Fruit fly (Drosophila melanogaster) whole organism, prepupa: ENCODE results near the gene CG3164.

Source experiments
- Blimp-1 ChIP-seq: fragments of 200-800 bp; sonication (Bioruptor generic); optimal IDR thresholded peaks from 3 replicates; lab custom pipeline; 2017; ENCODE audit warnings: missing biosample characterization, missing genetic modification characterization, mild to moderate bottlenecking, moderate library complexity, missing genetic modification reagents
- CG10631 ChIP-seq: fragments of 200-800 bp; sonication (Bioruptor generic); optimal IDR thresholded peaks from 2 replicates; lab custom pipeline; 2016; ENCODE audit warnings: missing biosample characterization, missing genetic modification characterization
- CG10669 ChIP-seq: fragments of 200-800 bp; sonication (Bioruptor generic); optimal IDR thresholded peaks from 3 replicates; lab custom pipeline; 2018; ENCODE audit warnings: missing biosample characterization, mild to moderate bottlenecking, missing genetic modification characterization, moderate library complexity
- CG11294 ChIP-seq: fragments of 200-800 bp; sonication (Bioruptor generic); IDR thresholded peaks from 2 replicates; pipeline ENCODE4 v1.3.6; 2022; ENCODE audit warnings: missing biosample characterization, missing genetic modification characterization
- CG11762 ChIP-seq: fragments of 200-800 bp; sonication (Bioruptor generic); optimal IDR thresholded peaks from 3 replicates; lab custom pipeline; 2016; ENCODE audit warnings: missing biosample characterization, missing genetic modification characterization; ENCODE audit not compliant: insufficient read depth
- CG11902 ChIP-seq: fragments of 200-800 bp; sonication (Bioruptor generic); optimal IDR thresholded peaks from 3 replicates; lab custom pipeline; 2016; ENCODE audit warnings: missing biosample characterization, missing genetic modification characterization
- CG15336 ChIP-seq: fragments of 200-800 bp; sonication (Bioruptor generic); IDR thresholded peaks from 2 replicates; pipeline ENCODE4 v1.3.6; 2022; ENCODE audit warnings: missing biosample characterization, missing genetic modification characterization
- CG1621 ChIP-seq: fragments of 200-800 bp; sonication (Bioruptor generic); optimal IDR thresholded peaks from 3 replicates; lab custom pipeline; 2018; ENCODE audit warnings: missing biosample characterization, mild to moderate bottlenecking, missing genetic modification characterization
- CG16779 ChIP-seq: fragments of 200-800 bp; sonication (Bioruptor generic); optimal IDR thresholded peaks from 3 replicates; lab custom pipeline; 2017; ENCODE audit warnings: missing biosample characterization, mild to moderate bottlenecking, missing genetic modification characterization
- CG3032 ChIP-seq: fragments of 200-800 bp; optimal IDR thresholded peaks from 2 replicates; lab custom pipeline; 2019; ENCODE audit warnings: missing biosample characterization, mild to moderate bottlenecking, missing genetic modification characterization, moderate library complexity
- CG32006 ChIP-seq: fragments of 200-800 bp; sonication (Bioruptor generic); optimal IDR thresholded peaks from 3 replicates; lab custom pipeline; 2017; ENCODE audit warnings: missing biosample characterization, mild to moderate bottlenecking, missing genetic modification characterization
- CG3919 ChIP-seq: fragments of 200-800 bp; sonication (Bioruptor generic); optimal IDR thresholded peaks from 3 replicates; lab custom pipeline; 2016; ENCODE audit warnings: missing biosample characterization, missing genetic modification characterization
- CG4318 ChIP-seq: fragments of 200-800 bp; sonication (Bioruptor generic); optimal IDR thresholded peaks from 3 replicates; lab custom pipeline; 2017; ENCODE audit warnings: missing biosample characterization, mild to moderate bottlenecking, missing genetic modification characterization
- CG6792 ChIP-seq: fragments of 200-800 bp; sonication (Bioruptor generic); optimal IDR thresholded peaks from 3 replicates; lab custom pipeline; 2016; ENCODE audit warnings: missing biosample characterization, missing genetic modification characterization
- CG6808 ChIP-seq: fragments of 200-800 bp; sonication (Bioruptor generic); optimal IDR thresholded peaks from 3 replicates; lab custom pipeline; 2017; ENCODE audit warnings: missing biosample characterization, missing genetic modification characterization, mild to moderate bottlenecking, moderate library complexity, missing genetic modification reagents
- CG6854 ChIP-seq: fragments of 200-800 bp; sonication (Bioruptor generic); optimal IDR thresholded peaks from 2 replicates; lab custom pipeline; 2017; ENCODE audit warnings: missing biosample characterization, mild to moderate bottlenecking, missing genetic modification characterization
- CG7368 ChIP-seq: fragments of 200-800 bp; sonication (Bioruptor generic); optimal IDR thresholded peaks from 3 replicates; lab custom pipeline; 2016; ENCODE audit warnings: missing biosample characterization, missing genetic modification characterization
- CG8319 ChIP-seq: fragments of 200-800 bp; sonication (Bioruptor generic); optimal IDR thresholded peaks from 3 replicates; lab custom pipeline; 2016; ENCODE audit warnings: missing biosample characterization, missing genetic modification characterization
- Eip75B ChIP-seq: fragments of 200-800 bp; sonication (Bioruptor generic); optimal IDR thresholded peaks from 3 replicates; lab custom pipeline; 2016; ENCODE audit warnings: missing biosample characterization, missing genetic modification characterization
- Eip78C ChIP-seq: fragments of 200-800 bp; sonication (Bioruptor generic); peaks from one replicate; lab custom pipeline; 2016; ENCODE audit warnings: missing biosample characterization, missing genetic modification characterization
- Eip93F ChIP-seq: fragments of 200-800 bp; sonication (Bioruptor generic); optimal IDR thresholded peaks from 2 replicates; lab custom pipeline; 2016; ENCODE audit warnings: missing biosample characterization, mild to moderate bottlenecking, missing genetic modification characterization
- Ets21C ChIP-seq: fragments of 200-800 bp; sonication (Bioruptor generic); optimal IDR thresholded peaks from 3 replicates; lab custom pipeline; 2016; ENCODE audit warnings: missing biosample characterization, missing genetic modification characterization
- Ets96B ChIP-seq: fragments of 200-800 bp; optimal IDR thresholded peaks from 2 replicates; lab custom pipeline; 2019; ENCODE audit warnings: missing biosample characterization, mild to moderate bottlenecking, missing genetic modification characterization, moderate library complexity
- Gug ChIP-seq: fragments of 200-800 bp; sonication (Bioruptor generic); IDR thresholded peaks from 2 replicates; pipeline ENCODE4 v1.3.6; 2022; ENCODE audit warnings: missing biosample characterization, missing genetic modification characterization
- Hr38 ChIP-seq: sonication (Bioruptor generic); optimal IDR thresholded peaks from 2 replicates; lab custom pipeline; 2016; ENCODE audit warnings: missing biosample characterization, missing genetic modification characterization
- Hr39 ChIP-seq: fragments of 200-800 bp; sonication (Bioruptor generic); optimal IDR thresholded peaks from 2 replicates; lab custom pipeline; 2016; ENCODE audit warnings: missing biosample characterization, missing genetic modification characterization
- Hr4 ChIP-seq: fragments of 200-800 bp; sonication (Bioruptor generic); optimal IDR thresholded peaks from 3 replicates; lab custom pipeline; 2016; ENCODE audit warnings: missing biosample characterization, missing genetic modification characterization
- Met ChIP-seq: fragments of 200-800 bp; sonication (Bioruptor generic); optimal IDR thresholded peaks from 3 replicates; lab custom pipeline; 2016; ENCODE audit warnings: missing biosample characterization, missing genetic modification characterization
- OdsH ChIP-seq: fragments of 200-800 bp; sonication (Bioruptor generic); optimal IDR thresholded peaks from 3 replicates; lab custom pipeline; 2016; ENCODE audit warnings: missing biosample characterization, missing genetic modification characterization
- Sox102F ChIP-seq: fragments of 200-800 bp; sonication (Bioruptor generic); optimal IDR thresholded peaks from 2 replicates; lab custom pipeline; 2016; ENCODE audit warnings: missing biosample characterization, mild to moderate bottlenecking, missing genetic modification characterization
- achi ChIP-seq: fragments of 200-800 bp; sonication (Bioruptor generic); optimal IDR thresholded peaks from 3 replicates; lab custom pipeline; 2016; ENCODE audit warnings: missing biosample characterization, missing genetic modification characterization
- acj6 ChIP-seq: fragments of 200-800 bp; sonication (Bioruptor generic); optimal IDR thresholded peaks from 3 replicates; lab custom pipeline; 2016; ENCODE audit warnings: missing biosample characterization, missing genetic modification characterization
- cyc ChIP-seq: fragments of 200-800 bp; sonication (Bioruptor generic); optimal IDR thresholded peaks from 3 replicates; lab custom pipeline; 2016; ENCODE audit warnings: missing biosample characterization, missing genetic modification characterization
- dsx ChIP-seq: fragments of 200-800 bp; optimal IDR thresholded peaks from 3 replicates; lab custom pipeline; 2019; ENCODE audit warnings: missing biosample characterization, mild to moderate bottlenecking, missing genetic modification characterization, moderate library complexity; ENCODE audit not compliant: poor library complexity, severe bottlenecking
- esn ChIP-seq: fragments of 200-800 bp; sonication (Bioruptor generic); optimal IDR thresholded peaks from 2 replicates; lab custom pipeline; 2016; ENCODE audit warnings: missing biosample characterization, mild to moderate bottlenecking, missing genetic modification characterization, moderate library complexity
- fd59A ChIP-seq: fragments of 200-800 bp; sonication (Bioruptor generic); optimal IDR thresholded peaks from 2 replicates; lab custom pipeline; 2017; ENCODE audit warnings: missing biosample characterization, mild to moderate bottlenecking, missing genetic modification characterization, missing genetic modification reagents
- fd85E ChIP-seq: fragments of 200-800 bp; sonication (Bioruptor generic); optimal IDR thresholded peaks from 3 replicates; lab custom pipeline; 2016; ENCODE audit warnings: missing biosample characterization, missing genetic modification characterization
- lz ChIP-seq: fragments of 200-800 bp; sonication (Bioruptor generic); optimal IDR thresholded peaks from 3 replicates; lab custom pipeline; 2016; ENCODE audit warnings: missing biosample characterization, missing genetic modification characterization
- net ChIP-seq: fragments of 200-800 bp; sonication (Bioruptor generic); optimal IDR thresholded peaks from 3 replicates; lab custom pipeline; 2016; ENCODE audit warnings: missing biosample characterization, missing genetic modification characterization
- pdm3 ChIP-seq: fragments of 200-800 bp; sonication (Bioruptor generic); optimal IDR thresholded peaks from 3 replicates; lab custom pipeline; 2016; ENCODE audit warnings: missing biosample characterization, missing genetic modification characterization
- salr ChIP-seq, 2 experiments: fragments of 200-800 bp; sonication (Bioruptor generic); optimal IDR thresholded peaks; 3 replicates each; lab custom pipeline; 2016 to 2018; ENCODE audit warnings: missing biosample characterization in 2 of 2, missing genetic modification characterization in 2 of 2, mild to moderate bottlenecking in 1 of 2
- spab ChIP-seq: fragments of 200-800 bp; sonication (Bioruptor generic); optimal IDR thresholded peaks from 2 replicates; lab custom pipeline; 2017; ENCODE audit warnings: missing biosample characterization, mild to moderate bottlenecking, missing genetic modification characterization, missing genetic modification reagents
- svp ChIP-seq: fragments of 200-800 bp; sonication (Bioruptor generic); peaks from one replicate; lab custom pipeline; 2016; ENCODE audit warnings: missing biosample characterization, missing genetic modification characterization
- topi ChIP-seq: fragments of 200-800 bp; sonication (Bioruptor generic); optimal IDR thresholded peaks from 3 replicates; lab custom pipeline; 2016; ENCODE audit warnings: missing biosample characterization, missing genetic modification characterization

The CG3164 gene

dm6 chr2L:161453-162175 lies 31.0 kb upstream of the CG3164 start (continued):
- peak; percentile 46 for TF ChIP-seq CG16779 (tag; lab: Kevin White, UChicago)
- TF ChIP-seq Hr39 = no peak
- peak; percentile 49 for TF ChIP-seq CG1621
- TF ChIP-seq Eip78C = no peak
- TF ChIP-seq cyc (GFP tag; lab: Kevin White, UChicago) = no peak
- no peak for TF ChIP-seq spab (GFP tag; lab: Kevin White, UChicago)
- TF ChIP-seq CG11762 (GFP tag; lab: Kevin White, UChicago) = no peak
- TF ChIP-seq Eip75B (GFP tag; lab: Kevin White, UChicago) = peak; percentile 28
- peak; percentile 65 for TF ChIP-seq fd85E
- TF ChIP-seq topi (GFP tag; lab: Kevin White, UChicago) = peak; percentile 12
- no peak for TF ChIP-seq CG8319 (GFP tag; lab: Kevin White, UChicago)
- peak; percentile 13 for TF ChIP-seq achi (GFP tag; lab: Kevin White, UChicago)
- no peak for TF ChIP-seq CG4318 (GFP tag; lab: Kevin White, UChicago)
- TF ChIP-seq CG11294 (GFP tag; lab: Robert Waterston, UW) = no peak
- no peak for TF ChIP-seq fd59A (GFP tag; lab: Kevin White, UChicago)
- no peak for TF ChIP-seq CG3032 (tag; lab: Kevin White, UChicago)
- TF ChIP-seq, all 60 proteins: peak for 26

- peak; percentile 88 for TF ChIP-seq Eip78C
- peak; percentile 70 for TF ChIP-seq CG10631 (GFP tag; lab: Kevin White, UChicago)
- TF ChIP-seq dsx (GFP tag; lab: Kevin White, UChicago) = peak; percentile 85
- peak; percentile 86 for TF ChIP-seq pdm3 (GFP tag; lab: Kevin White, UChicago)
- TF ChIP-seq svp (GFP tag; lab: Kevin White, UChicago) = peak; percentile 88
- peak; percentile 85 for TF ChIP-seq OdsH (GFP tag; lab: Kevin White, UChicago)
- TF ChIP-seq achi (GFP tag; lab: Kevin White, UChicago) = peak; percentile 67
- peak; percentile 22 for TF ChIP-seq CG7368 (GFP tag; lab: Kevin White, UChicago)
- TF ChIP-seq CG15336 (GFP tag; lab: Robert Waterston, UW) = no peak
- peak; percentile 95 for TF ChIP-seq CG16779 (tag; lab: Kevin White, UChicago)
- TF ChIP-seq CG6792 = peak; percentile 41
- peak; percentile 73 to 86 for TF ChIP-seq salr (GFP tag; optimal IDR thresholded peaks at IDR 0.05; lab: Kevin White, UChicago)
- no peak for TF ChIP-seq CG11902 (GFP tag; lab: Kevin White, UChicago)
- TF ChIP-seq CG6854 (GFP tag; lab: Kevin White, UChicago) = peak; percentile 23
- peak; percentile 70 for TF ChIP-seq CG10669 (GFP tag; lab: Kevin White, UChicago)
- peak; percentile 29 for TF ChIP-seq acj6
- TF ChIP-seq CG32006 = peak; percentile 87
- peak; percentile 52 for TF ChIP-seq esn
- TF ChIP-seq Eip75B (GFP tag; lab: Kevin White, UChicago) = peak; percentile 88
- TF ChIP-seq Met = peak; percentile 67
- TF ChIP-seq lz (GFP tag; lab: Kevin White, UChicago) = peak; percentile 17
- TF ChIP-seq Hr4 (GFP tag; lab: Kevin White, UChicago) = peak; percentile 57
- peak; percentile 69 for TF ChIP-seq CG3032 (tag; lab: Kevin White, UChicago)
- no peak for TF ChIP-seq Gug
- TF ChIP-seq CG3919 (GFP tag; lab: Kevin White, UChicago) = peak; percentile 74
- TF ChIP-seq CG4318 (GFP tag; lab: Kevin White, UChicago) = peak; percentile 58
- TF ChIP-seq CG11762 (GFP tag; lab: Kevin White, UChicago) = peak; percentile 44
- TF ChIP-seq spab (GFP tag; lab: Kevin White, UChicago) = peak; percentile 78
- peak; percentile 85 for TF ChIP-seq fd59A (GFP tag; lab: Kevin White, UChicago)
- no peak for TF ChIP-seq Blimp-1 (GFP tag; lab: Kevin White, UChicago)
- no peak for TF ChIP-seq CG11294 (GFP tag; lab: Robert Waterston, UW)
- peak; percentile 87 for TF ChIP-seq net (GFP tag; lab: Kevin White, UChicago)
- TF ChIP-seq Ets96B (tag; lab: Kevin White, UChicago) = peak; percentile 76
- TF ChIP-seq Ets21C (GFP tag; lab: Kevin White, UChicago) = no peak
- TF ChIP-seq CG6808 = peak; percentile 85
- TF ChIP-seq Eip93F (GFP tag; lab: Kevin White, UChicago) = peak; percentile 92
- no peak for TF ChIP-seq Hr39
- TF ChIP-seq Sox102F = peak; percentile 83
- no peak for TF ChIP-seq Hr38 (GFP tag; lab: Kevin White, UChicago)
- TF ChIP-seq cyc (GFP tag; lab: Kevin White, UChicago) = no peak
Observed at dm6 chr2L:160581-161452, 30.2 kb upstream of the CG3164 start.
